Fruit fly (Drosophila melanogaster) whole organism, embryonic: Measurements from ENCODE around the gene Sodh1.

Experiments
- Atf-2 ChIP-seq: fragments of 200-800 bp; sonication (Bioruptor generic); optimal IDR thresholded peaks from 2 replicates; lab custom pipeline; 2016; ENCODE audit warnings: missing biosample characterization, missing genetic modification characterization
- Bdp1 ChIP-seq: fragments of 200-800 bp; sonication (Bioruptor generic); optimal IDR thresholded peaks from 3 replicates; lab custom pipeline; 2016; ENCODE audit warnings: missing biosample characterization, missing genetic modification characterization
- CG1024 ChIP-seq: fragments of 200-800 bp; sonication (Bioruptor generic); IDR thresholded peaks from 2 replicates; pipeline ENCODE4 v1.3.6; 2022; ENCODE audit warnings: missing biosample characterization, missing genetic modification characterization
- CG10321 ChIP-seq: fragments of 200-800 bp; sonication (Bioruptor generic); IDR thresholded peaks from 2 replicates; pipeline ENCODE4 v1.3.6; 2022; ENCODE audit warnings: missing biosample characterization, missing genetic modification characterization
- CG10431 ChIP-seq: fragments of 200-800 bp; sonication (Bioruptor generic); optimal IDR thresholded peaks from 3 replicates; lab custom pipeline; 2018; ENCODE audit warnings: missing biosample characterization, mild to moderate bottlenecking, missing genetic modification characterization
- CG10543 ChIP-seq: fragments of 200-800 bp; sonication (Bioruptor generic); optimal IDR thresholded peaks from 3 replicates; lab custom pipeline; 2017; ENCODE audit warnings: missing biosample characterization, mild to moderate bottlenecking, missing genetic modification characterization, moderate library complexity
- CG12219 ChIP-seq: fragments of 200-800 bp; sonication (Bioruptor generic); optimal IDR thresholded peaks from 3 replicates; lab custom pipeline; 2018; ENCODE audit warnings: missing biosample characterization, mild to moderate bottlenecking, missing genetic modification characterization
- CG13123 ChIP-seq: fragments of 200-800 bp; sonication (Bioruptor generic); optimal IDR thresholded peaks from 2 replicates; lab custom pipeline; 2016; ENCODE audit warnings: missing biosample characterization, missing genetic modification characterization
- CG14860 ChIP-seq: fragments of 200-800 bp; sonication (Bioruptor generic); IDR thresholded peaks from 3 replicates; pipeline ENCODE4 v1.3.6; 2022; ENCODE audit warnings: missing biosample characterization, missing genetic modification characterization; ENCODE audit not compliant: partially characterized antibody
- CG15479 ChIP-seq: fragments of 200-800 bp; sonication (Bioruptor generic); optimal IDR thresholded peaks from 3 replicates; lab custom pipeline; 2019; ENCODE audit warnings: missing biosample characterization, mild to moderate bottlenecking, missing genetic modification characterization, moderate library complexity
- CG17802 ChIP-seq: fragments of 200-800 bp; sonication (Bioruptor generic); optimal IDR thresholded peaks from 2 replicates; lab custom pipeline; 2018; ENCODE audit warnings: missing biosample characterization, mild to moderate bottlenecking, missing genetic modification characterization, moderate library complexity
- CG2116 ChIP-seq: fragments of 200-800 bp; sonication (Bioruptor generic); optimal IDR thresholded peaks from 3 replicates; lab custom pipeline; 2018; ENCODE audit warnings: missing biosample characterization, mild to moderate bottlenecking, missing genetic modification characterization
- CG3163 ChIP-seq: fragments of 200-800 bp; sonication (Bioruptor generic); optimal IDR thresholded peaks from 3 replicates; lab custom pipeline; 2016; ENCODE audit warnings: missing biosample characterization, missing genetic modification characterization
- CG32767 ChIP-seq: fragments of 200-800 bp; sonication (Bioruptor generic); IDR thresholded peaks from 2 replicates; pipeline ENCODE4 v1.3.6; 2022; ENCODE audit warnings: missing biosample characterization, missing genetic modification characterization
- CG3726 ChIP-seq: fragments of 200-800 bp; sonication (Bioruptor generic); IDR thresholded peaks from 3 replicates; pipeline ENCODE4, ENCODE4 v1.3.6; 2022; ENCODE audit warnings: missing biosample characterization, missing genetic modification characterization
- CG4617 ChIP-seq: fragments of 200-800 bp; sonication (Bioruptor generic); optimal IDR thresholded peaks from 3 replicates; lab custom pipeline; 2016; ENCODE audit warnings: missing biosample characterization, missing genetic modification characterization, borderline replicate concordance
- CG7372 ChIP-seq: fragments of 200-800 bp; sonication (Bioruptor generic); IDR thresholded peaks from 2 replicates; pipeline ENCODE4 v1.3.6; 2022; ENCODE audit warnings: missing biosample characterization, missing genetic modification characterization
- CG8388 ChIP-seq: fragments of 200-800 bp; sonication (Bioruptor generic); optimal IDR thresholded peaks from 2 replicates; lab custom pipeline; 2019; ENCODE audit warnings: missing biosample characterization, mild to moderate bottlenecking, missing genetic modification characterization, moderate library complexity
- CG9797 ChIP-seq: fragments of 200-800 bp; sonication (Bioruptor generic); optimal IDR thresholded peaks from 3 replicates; lab custom pipeline; 2018; ENCODE audit warnings: missing biosample characterization, mild to moderate bottlenecking, missing genetic modification characterization
- Chrac-16 ChIP-seq: fragments of 200-800 bp; sonication (Bioruptor generic); optimal IDR thresholded peaks from 3 replicates; lab custom pipeline; 2016; ENCODE audit warnings: missing biosample characterization, missing genetic modification characterization
- Oli ChIP-seq: fragments of 200-800 bp; sonication (Bioruptor generic); optimal IDR thresholded peaks from 2 replicates; lab custom pipeline; 2018; ENCODE audit warnings: missing biosample characterization, mild to moderate bottlenecking, missing genetic modification characterization, moderate library complexity
- YL-1 ChIP-seq: fragments of 200-800 bp; sonication (Bioruptor generic); optimal IDR thresholded peaks from 3 replicates; lab custom pipeline; 2017; ENCODE audit warnings: missing biosample characterization, mild to moderate bottlenecking, missing genetic modification characterization
- amos ChIP-seq: fragments of 200-800 bp; sonication (Bioruptor generic); IDR thresholded peaks from 2 replicates; pipeline ENCODE4 v1.3.6; 2022; ENCODE audit warnings: missing biosample characterization, missing genetic modification characterization; ENCODE audit not compliant: partially characterized antibody
- aop ChIP-seq: fragments of 200-800 bp; sonication (Bioruptor generic); IDR thresholded peaks from 2 replicates; pipeline ENCODE4 v1.3.6; 2022; ENCODE audit warnings: missing biosample characterization, missing genetic modification characterization
- ara ChIP-seq: fragments of 200-800 bp; sonication (Bioruptor generic); IDR thresholded peaks from 2 replicates; pipeline ENCODE4 v1.3.6; 2022; ENCODE audit warnings: missing biosample characterization, missing genetic modification characterization
- ash1 ChIP-seq: fragments of 200-800 bp; sonication (Bioruptor generic); optimal IDR thresholded peaks from 2 replicates; lab custom pipeline; 2018; ENCODE audit warnings: missing biosample characterization, mild to moderate bottlenecking, missing genetic modification characterization
- bbx ChIP-seq: fragments of 200-800 bp; sonication (Bioruptor generic); IDR thresholded peaks from 2 replicates; pipeline ENCODE4 v1.3.6; 2022; ENCODE audit warnings: missing biosample characterization, missing genetic modification characterization; ENCODE audit not compliant: partially characterized antibody
- caup ChIP-seq: fragments of 200-800 bp; sonication (Bioruptor generic); optimal IDR thresholded peaks from 3 replicates; lab custom pipeline; 2017; ENCODE audit warnings: missing biosample characterization, mild to moderate bottlenecking, missing genetic modification characterization, moderate library complexity; ENCODE audit not compliant: severe bottlenecking
- ci ChIP-seq: fragments of 200-800 bp; sonication (Bioruptor generic); IDR thresholded peaks from 3 replicates; pipeline ENCODE4 v1.3.6; 2022; ENCODE audit warnings: missing biosample characterization, missing genetic modification characterization
- dati ChIP-seq: fragments of 200-800 bp; sonication (Bioruptor generic); IDR thresholded peaks from 2 replicates; pipeline ENCODE4 v1.3.6; 2022; ENCODE audit warnings: missing biosample characterization, missing genetic modification characterization
- dm ChIP-seq: fragments of 200-800 bp; sonication (Bioruptor generic); optimal IDR thresholded peaks from 3 replicates; lab custom pipeline; 2016; ENCODE audit warnings: missing biosample characterization, missing genetic modification characterization
- grn ChIP-seq: fragments of 200-800 bp; sonication (Bioruptor generic); optimal IDR thresholded peaks from 3 replicates; lab custom pipeline; 2017; ENCODE audit warnings: missing biosample characterization, missing genetic modification characterization
- hth ChIP-seq: fragments of >200 bp; optimal IDR thresholded peaks from 2 replicates; lab custom pipeline; 2017; ENCODE audit warnings: inconsistent platforms
- ind ChIP-seq: fragments of 200-800 bp; sonication (Bioruptor generic); optimal IDR thresholded peaks from 3 replicates; lab custom pipeline; 2016; ENCODE audit warnings: missing biosample characterization, missing genetic modification characterization
- inv ChIP-seq: fragments of 200-800 bp; sonication (Bioruptor generic); IDR thresholded peaks from 2 replicates; pipeline ENCODE4 v1.3.6; 2022; ENCODE audit warnings: missing biosample characterization, missing genetic modification characterization; ENCODE audit not compliant: partially characterized antibody
- lbe ChIP-seq: fragments of 200-800 bp; sonication (Bioruptor generic); optimal IDR thresholded peaks from 2 replicates; lab custom pipeline; 2016; ENCODE audit warnings: missing biosample characterization, mild to moderate bottlenecking, missing genetic modification characterization
- mam ChIP-seq: fragments of 200-800 bp; sonication (Bioruptor generic); optimal IDR thresholded peaks from 3 replicates; lab custom pipeline; 2016; ENCODE audit warnings: missing biosample characterization, missing genetic modification characterization
- onecut ChIP-seq: fragments of 200-800 bp; sonication (Bioruptor generic); IDR thresholded peaks from 2 replicates; pipeline ENCODE4 v1.3.6; 2022; ENCODE audit warnings: missing biosample characterization, missing genetic modification characterization
- otp ChIP-seq: fragments of 200-800 bp; sonication (Bioruptor generic); IDR thresholded peaks from 3 replicates; pipeline ENCODE4, ENCODE4 v1.3.6; 2022; ENCODE audit warnings: missing biosample characterization, missing genetic modification characterization
- prd ChIP-seq, 3 experiments: fragments of >200 bp in 2 of 3; fragments of 200-800 bp in 1 of 3; sonication (Bioruptor generic) in 1 of 3; optimal IDR thresholded peaks in 2 of 3; IDR thresholded peaks in 1 of 3; 2 replicates in 2 of 3; 3 replicates in 1 of 3; pipeline versions ENCODE4 v1.3.6 to Lab custom; 2017 to 2022; ENCODE audit warnings: missing biosample characterization in 1 of 3, missing genetic modification characterization in 1 of 3
- sd ChIP-seq: fragments of 200-800 bp; sonication (Bioruptor generic); optimal IDR thresholded peaks from 3 replicates; lab custom pipeline; 2018; ENCODE audit warnings: missing biosample characterization, mild to moderate bottlenecking, missing genetic modification characterization, moderate library complexity
- sens ChIP-seq: fragments of 200-800 bp; sonication (Bioruptor generic); peaks from one replicate; lab custom pipeline; 2016; ENCODE audit warnings: missing biosample characterization, missing genetic modification characterization
- sug ChIP-seq: fragments of 200-800 bp; optimal IDR thresholded peaks from 2 replicates; lab custom pipeline; 2019; ENCODE audit warnings: missing biosample characterization, mild to moderate bottlenecking, missing genetic modification characterization, moderate library complexity
- tap ChIP-seq: fragments of 200-800 bp; optimal IDR thresholded peaks from 3 replicates; lab custom pipeline; 2019; ENCODE audit warnings: missing biosample characterization, mild to moderate bottlenecking, missing genetic modification characterization, moderate library complexity
- unc-4 ChIP-seq: fragments of 200-800 bp; sonication (Bioruptor generic); IDR thresholded peaks from 2 replicates; pipeline ENCODE4 v1.3.6; 2022; ENCODE audit warnings: missing biosample characterization, missing genetic modification characterization; ENCODE audit not compliant: partially characterized antibody
- vfl ChIP-seq: fragments of 200-800 bp; sonication (Bioruptor generic); optimal IDR thresholded peaks from 2 replicates; lab custom pipeline; 2016; ENCODE audit warnings: missing biosample characterization, missing genetic modification characterization
- vvl ChIP-seq: fragments of 200-800 bp; sonication (Bioruptor generic); IDR thresholded peaks from 2 replicates; pipeline ENCODE4 v1.3.6; 2022; ENCODE audit warnings: missing biosample characterization, missing genetic modification characterization
- zen ChIP-seq: fragments of 200-800 bp; sonication (Bioruptor generic); optimal IDR thresholded peaks from 3 replicates; lab custom pipeline; 2018; ENCODE audit warnings: missing biosample characterization, mild to moderate bottlenecking, missing genetic modification characterization, moderate library complexity
- zfh1 ChIP-seq: fragments of 200-800 bp; sonication (Bioruptor generic); IDR thresholded peaks from 3 replicates; pipeline ENCODE4 v1.3.6; 2022; ENCODE audit warnings: missing biosample characterization, missing genetic modification characterization

Gene Sodh1

dm6 chr3R:7089522-7090336, 37.6 kb downstream of the Sodh1 start (continued):
- TF ChIP-seq hth (lab: Kevin White, UChicago) (no peak), zfh1 (GFP tag; lab: Robert Waterston, UW) (no peak), onecut (GFP tag; lab: Robert Waterston, UW) (peak; percentile 62; the same call in 1 of the 2 replicates), lbe (GFP tag; lab: Kevin White, UChicago) (no peak), bbx (GFP tag; lab: Robert Waterston, UW) (peak; percentile 36; the same call in 1 of the 2 replicates), CG10321 (GFP tag; lab: Robert Waterston, UW) (no peak), CG2116 (peak; percentile 17), ash1 (GFP tag; lab: Kevin White, UChicago) (no peak), zen (tag; lab: Kevin White, UChicago) (no peak), sug (no peak), ara (no peak), prd (optimal IDR thresholded peaks at IDR 0.05; lab: Kevin White, UChicago) (no peak), prd (GFP tag; IDR thresholded peaks at IDR 0.05; lab: Robert Waterston, UW) (no peak), otp (GFP tag; lab: Robert Waterston, UW) (no peak), Bdp1 (GFP tag; lab: Kevin White, UChicago) (no peak), CG15479 (GFP tag; lab: Kevin White, UChicago) (peak; percentile 70), YL-1 (GFP tag; lab: Kevin White, UChicago) (peak; percentile 17), vvl (no peak), CG32767 (GFP tag; lab: Robert Waterston, UW) (peak; percentile 80; the same call in 1 of the 2 replicates), dm (peak; percentile 3), CG10543 (no peak), CG14860 (no peak), CG10431 (GFP tag; lab: Kevin White, UChicago) (peak; percentile 34), CG3163 (GFP tag; lab: Kevin White, UChicago) (no peak), unc-4 (GFP tag; lab: Robert Waterston, UW) (no peak), CG12219 (GFP tag; lab: Kevin White, UChicago) (no peak), amos (GFP tag; lab: Robert Waterston, UW) (0 out of 2 replicates have a peak, but pooled peaks have one; percentile 11), tap (tag; lab: Kevin White, UChicago) (peak; percentile 15), aop (GFP tag; lab: Robert Waterston, UW) (no peak), sens (GFP tag; lab: Kevin White, UChicago) (peak; percentile 78), CG13123 (GFP tag; lab: Kevin White, UChicago) (no peak), vfl (GFP tag; lab: Kevin White, UChicago) (no peak), mam (no peak), Chrac-16 (GFP tag; lab: Kevin White, UChicago) (no peak), CG1024 (no peak), inv (GFP tag; lab: Robert Waterston, UW) (no peak), CG7372 (no peak), CG17802 (tag; lab: Kevin White, UChicago) (no peak), CG9797 (GFP tag; lab: Kevin White, UChicago) (no peak), Atf-2 (no peak), sd (tag; lab: Kevin White, UChicago) (peak; percentile 34), ind (no peak), grn (GFP tag; lab: Kevin White, UChicago) (peak; percentile 70), Oli (no peak), CG3726 (no peak), CG8388 (GFP tag; lab: Kevin White, UChicago) (no peak), ci (GFP tag; lab: Robert Waterston, UW) (peak; percentile 53; the same call in 1 of the 3 replicates), caup (GFP tag; lab: Kevin White, UChicago) (peak; percentile 3), dati (GFP tag; lab: Robert Waterston, UW) (no peak), CG4617 (GFP tag; lab: Kevin White, UChicago) (no peak)
